Worm (Caenorhabditis elegans) whole organism, L1 larva: ENCODE data around the gene C50E3.15.

Experiments used
- aly-2 ChIP-seq: fragments of 150-350 bp; optimal IDR thresholded peaks from 2 replicates; lab custom pipeline; 2014; ENCODE audit warnings: missing biosample characterization, missing genetic modification characterization
- ama-1 ChIP-seq: fragments of 150-350 bp; optimal IDR thresholded peaks from 2 replicates; lab custom pipeline; 2014
- efl-1 ChIP-seq, 4 experiments: fragments of 150-350 bp; optimal IDR thresholded peaks in 3 of 4; peaks in 1 of 4; 1 replicate in 1 of 4; 2 replicates in 3 of 4; lab custom pipeline; 2014; ENCODE audit warnings: missing biosample characterization in 2 of 4, missing genetic modification characterization in 2 of 4, missing genetic modification reagents in 2 of 4
- egl-13 ChIP-seq: sonication (generic microtip); optimal IDR thresholded peaks from 2 replicates; lab custom pipeline; 2016; ENCODE audit warnings: missing genotype, missing genetic modification reagents, missing genetic modification characterization, missing compliant biosample characterization
- fkh-10 ChIP-seq: sonication (generic microtip); optimal IDR thresholded peaks from 2 replicates; lab custom pipeline; 2017; ENCODE audit warnings: missing biosample characterization, missing genetic modification reagents, missing genetic modification characterization
- hpl-2 ChIP-seq: fragments of 150-350 bp; optimal IDR thresholded peaks from 2 replicates; lab custom pipeline; 2014; ENCODE audit warnings: missing biosample characterization, missing genetic modification reagents, missing genetic modification characterization
- isw-1 ChIP-seq: fragments of 200-800 bp; sonication (Bioruptor generic); IDR thresholded peaks from 2 replicates; pipeline ENCODE4 v1.3.6; 2022; ENCODE audit warnings: missing genetic modification characterization, missing compliant biosample characterization
- lin-13 ChIP-seq: fragments of 150-350 bp; optimal IDR thresholded peaks from 2 replicates; lab custom pipeline; 2014; ENCODE audit warnings: missing biosample characterization, missing genetic modification reagents, missing genetic modification characterization
- sox-4 ChIP-seq: sonication (generic microtip); optimal IDR thresholded peaks from 2 replicates; lab custom pipeline; 2016; ENCODE audit warnings: missing genetic modification characterization, missing compliant biosample characterization
- tbx-2 ChIP-seq: sonication (generic microtip); optimal IDR thresholded peaks from 2 replicates; lab custom pipeline; 2016; ENCODE audit warnings: missing genetic modification characterization, missing compliant biosample characterization
- unc-130 ChIP-seq: fragments of 150-350 bp; optimal IDR thresholded peaks from 2 replicates; lab custom pipeline; 2017; ENCODE audit warnings: missing biosample characterization, missing genetic modification characterization, inconsistent platforms
- unc-62 ChIP-seq: fragments of 150-350 bp; optimal IDR thresholded peaks from 2 replicates; lab custom pipeline; 2014; ENCODE audit warnings: missing biosample characterization, missing genetic modification reagents, missing genetic modification characterization

DNA sequence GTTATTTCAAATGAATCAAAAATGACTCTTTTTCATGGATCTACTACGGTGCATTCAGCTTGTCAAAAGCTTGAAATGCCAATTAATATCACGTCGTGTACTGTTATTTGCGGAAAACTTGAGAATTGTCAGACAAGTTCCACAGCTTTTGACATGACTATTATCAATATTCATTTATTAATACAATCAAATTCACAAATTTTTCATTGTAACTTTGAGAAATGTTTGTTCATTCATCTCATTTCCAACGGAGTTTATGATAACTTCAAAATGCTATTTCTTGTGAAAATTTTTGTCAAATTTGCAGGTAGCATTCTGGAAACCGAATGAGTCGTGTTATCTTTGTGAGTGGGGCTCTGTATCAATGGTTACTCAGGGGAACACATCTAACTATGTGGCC is at the start of gene C50E3.15:
- TF ChIP-seq efl-1 (optimal IDR thresholded peaks at IDR 0.05; lab: Kevin White, UChicago) (no peak), efl-1 (GFP tag; optimal IDR thresholded peaks at IDR 0.05 in 1 of 2; lab: Kevin White, UChicago) (no peak), egl-13 (tag; lab: Kevin White, UChicago) (no peak), ama-1 (lab: Kevin White, UChicago) (no peak), unc-62 (GFP tag; lab: Kevin White, UChicago) (no peak), sox-4 (tag; lab: Kevin White, UChicago) (no peak), fkh-10 (GFP tag; lab: Kevin White, UChicago) (no peak), tbx-2 (no peak), aly-2 (tag; lab: Kevin White, UChicago) (no peak), unc-130 (tag; lab: Kevin White, UChicago) (no peak), isw-1 (no peak), hpl-2 (GFP tag; lab: Kevin White, UChicago) (no peak), lin-13 (GFP tag; lab: Kevin White, UChicago) (no peak)
